Worm (Caenorhabditis elegans): ENCODE measurements around the gene srxa-9.

srxa-9 gene

ce11 chrX:15736419-15736818 is 10.4 kb upstream of the srxa-9 start:
- TF ChIP-seq nhr-28 (tag; optimal IDR thresholded peaks at IDR 0.05) (no peak), nhr-84 (tag; optimal IDR thresholded peaks at IDR 0.05) (no peak), grh-1 (GFP tag; IDR thresholded peaks at IDR 0.05) (no peak), lin-14 (GFP tag; optimal IDR thresholded peaks at IDR 0.05) (no peak), jun-1 (tag; optimal IDR thresholded peaks at IDR 0.05) (peak; percentile 87), efl-3 (GFP tag; optimal IDR thresholded peaks at IDR 0.05) (no peak), irx-1 (tag; optimal IDR thresholded peaks at IDR 0.05) (peak; percentile 40), ceh-88 (GFP tag; IDR thresholded peaks at IDR 0.05) (no peak), efl-1 (optimal IDR thresholded peaks at IDR 0.05) (peak; percentile 34 to 50), efl-1 (GFP tag; optimal IDR thresholded peaks at IDR 0.05 in 1 of 2) (peak in 1 of 2 experiments; percentile 90), nhr-20 (tag; optimal IDR thresholded peaks at IDR 0.05) (peak; percentile 74), swsn-7 (tag; optimal IDR thresholded peaks at IDR 0.05) (peak; percentile 44), unc-62 (GFP tag; optimal IDR thresholded peaks at IDR 0.05) (no peak), ztf-11 (tag; optimal IDR thresholded peaks at IDR 0.05) (peak in 1 of 2 experiments; percentile 49), unc-86 (tag; optimal IDR thresholded peaks at IDR 0.05) (no peak), sup-37 (GFP tag; optimal IDR thresholded peaks at IDR 0.05) (no peak), fkh-4 (tag; optimal IDR thresholded peaks at IDR 0.05; ENCODE audit: borderline replicate concordance) (no peak), sptf-1 (tag; optimal IDR thresholded peaks at IDR 0.05) (no peak), sox-4 (tag; optimal IDR thresholded peaks at IDR 0.05) (no peak), nhr-12 (tag; optimal IDR thresholded peaks at IDR 0.05) (no peak), ceh-63 (GFP tag; optimal IDR thresholded peaks at IDR 0.05) (no peak), aha-1 (tag; optimal IDR thresholded peaks at IDR 0.05) (no peak), C34B4.2 (tag; optimal IDR thresholded peaks at IDR 0.05) (no peak), nhr-71 (tag; optimal IDR thresholded peaks at IDR 0.05) (peak; percentile 67), tlp-1 (tag; optimal IDR thresholded peaks at IDR 0.05) (no peak), hlh-17 (GFP tag; optimal IDR thresholded peaks at IDR 0.05; ENCODE audit: borderline replicate concordance) (no peak), C16A3.4 (tag; optimal IDR thresholded peaks at IDR 0.05) (peak; percentile 87), lin-15B (tag; optimal IDR thresholded peaks at IDR 0.05) (peak; percentile 52), fkh-10 (GFP tag; optimal IDR thresholded peaks at IDR 0.05) (peak; percentile 77), nhr-19 (GFP tag; conservative IDR thresholded peaks at IDR 0.05) (peak; percentile 45), tbx-2 (tag; optimal IDR thresholded peaks at IDR 0.05) (peak; percentile 50), rnt-1 (tag; optimal IDR thresholded peaks at IDR 0.05) (peak; percentile 56), ama-1 (optimal IDR thresholded peaks at IDR 0.05) (no peak), elt-2 (tag; optimal IDR thresholded peaks at IDR 0.05) (peak; percentile 16), nhr-237 (tag; optimal IDR thresholded peaks at IDR 0.05) (peak; percentile 36), isw-1 (GFP tag; IDR thresholded peaks at IDR 0.05) (0 out of 2 replicates have a peak, but pooled peaks have one; percentile 2), pag-3 (tag; optimal IDR thresholded peaks at IDR 0.05; ENCODE audit: borderline replicate concordance, insufficient read depth) (no peak), nhr-11 (tag; optimal IDR thresholded peaks at IDR 0.05) (peak; percentile 77), zip-4 (GFP tag; optimal IDR thresholded peaks at IDR 0.05) (peak; percentile 42), egl-13 (tag; optimal IDR thresholded peaks at IDR 0.05) (peak; percentile 35), unc-130 (tag; optimal IDR thresholded peaks at IDR 0.05) (peak; percentile 32), dsc-1 (tag; optimal IDR thresholded peaks at IDR 0.05) (peak; percentile 74), ces-1 (GFP tag; optimal IDR thresholded peaks at IDR 0.05) (no peak), ceh-8 (GFP tag; optimal IDR thresholded peaks at IDR 0.05) (no peak), hpl-2 (GFP tag; optimal IDR thresholded peaks at IDR 0.05) (peak; percentile 77), lin-35 (GFP tag; optimal IDR thresholded peaks at IDR 0.05) (peak in 1 of 2 experiments; percentile 82), zag-1 (tag; optimal IDR thresholded peaks at IDR 0.05) (no peak), nhr-90 (tag; optimal IDR thresholded peaks at IDR 0.05; ENCODE audit: poor library complexity) (peak; percentile 82), lsy-2 (tag; optimal IDR thresholded peaks at IDR 0.05) (peak; percentile 67 to 70), elt-3 (tag; optimal IDR thresholded peaks at IDR 0.05) (peak in 3 of 6 experiments; percentile 44 to 75 (median 51)), egl-27 (tag; optimal IDR thresholded peaks at IDR 0.05) (no peak), mep-1 (tag; optimal IDR thresholded peaks at IDR 0.05) (peak; percentile 43), hlh-4 (tag; optimal IDR thresholded peaks at IDR 0.05) (no peak)

All from whole organism, L1 larva.